Worm (Caenorhabditis elegans) whole organism, L4 larva: ENCODE results near the gene gtf-2F1.

Experiments used
- F10B5.3 ChIP-seq: sonication (generic microtip); optimal IDR thresholded peaks from 2 replicates; lab custom pipeline; 2016; ENCODE audit warnings: mild to moderate bottlenecking, missing genetic modification characterization, missing compliant biosample characterization
- F37D6.2 ChIP-seq: sonication (generic microtip); optimal IDR thresholded peaks from 2 replicates; lab custom pipeline; 2016; ENCODE audit warnings: mild to moderate bottlenecking, missing genetic modification characterization, missing compliant biosample characterization
- Y5F2A.4 ChIP-seq: fragments of 200-800 bp; sonication (Bioruptor generic); optimal IDR thresholded peaks from 2 replicates; lab custom pipeline; 2018; ENCODE audit warnings: mild to moderate bottlenecking, missing genetic modification characterization, missing compliant biosample characterization
- ZK337.2 ChIP-seq: fragments of 200-800 bp; sonication (Bioruptor generic); IDR thresholded peaks from 2 replicates; pipeline ENCODE4 v1.3.6; 2022; ENCODE audit warnings: missing genetic modification reagents, missing genetic modification characterization, missing compliant biosample characterization
- ZK546.5 ChIP-seq, 2 experiments: sonication (generic microtip); optimal IDR thresholded peaks; 2 replicates each; lab custom pipeline; 2017; ENCODE audit warnings: missing biosample characterization in 2 of 2, missing genetic modification characterization in 2 of 2
- aha-1 ChIP-seq: fragments of 150-350 bp; peaks from one replicate; lab custom pipeline; 2014; ENCODE audit warnings: missing biosample characterization, missing genetic modification characterization
- aly-2 ChIP-seq: sonication (generic microtip); optimal IDR thresholded peaks from 2 replicates; lab custom pipeline; 2018; ENCODE audit warnings: missing biosample characterization, missing genetic modification characterization
- arid-1 ChIP-seq: fragments of 200-800 bp; sonication (Bioruptor generic); conservative IDR thresholded peaks from 2 replicates; pipeline ENCODE4 v1.3.6; 2022; ENCODE audit warnings: missing genetic modification reagents, missing genetic modification characterization, missing compliant biosample characterization
- ceh-20 ChIP-seq: fragments of 200-800 bp; sonication (Bioruptor generic); IDR thresholded peaks from 2 replicates; pipeline ENCODE4 v1.3.6; 2022; ENCODE audit warnings: missing genetic modification reagents, missing genetic modification characterization, missing compliant biosample characterization
- ceh-28 ChIP-seq: fragments of 150-350 bp; optimal IDR thresholded peaks from 2 replicates; lab custom pipeline; 2014; ENCODE audit warnings: missing biosample characterization, missing genetic modification reagents, missing genetic modification characterization
- ceh-62 ChIP-seq: sonication (generic microtip); optimal IDR thresholded peaks from 2 replicates; lab custom pipeline; 2017; ENCODE audit warnings: missing biosample characterization, missing genetic modification characterization
- ceh-82 ChIP-seq: sonication (generic microtip); optimal IDR thresholded peaks from 2 replicates; lab custom pipeline; 2017; ENCODE audit warnings: missing biosample characterization, missing genetic modification characterization
- ctbp-1 ChIP-seq: fragments of 200-800 bp; sonication (Bioruptor generic); IDR thresholded peaks from 2 replicates; pipeline ENCODE4 v1.3.6; 2022; ENCODE audit warnings: missing genetic modification reagents, missing genetic modification characterization, missing compliant biosample characterization
- daf-16 ChIP-seq, 3 experiments: sonication (generic microtip); optimal IDR thresholded peaks; 2 replicates each; lab custom pipeline; 2016 to 2017; ENCODE audit warnings: missing genetic modification characterization in 3 of 3, missing genetic modification reagents in 3 of 3, mild to moderate bottlenecking in 2 of 3, missing compliant biosample characterization in 2 of 3, missing biosample characterization in 1 of 3, moderate library complexity in 1 of 3
- daf-19 ChIP-seq: fragments of 200-800 bp; sonication (Bioruptor generic); conservative IDR thresholded peaks from 2 replicates; pipeline ENCODE4 v1.3.6; 2022; ENCODE audit warnings: missing genetic modification characterization, missing compliant biosample characterization
- dmd-6 ChIP-seq: fragments of 200-800 bp; sonication (Bioruptor generic); IDR thresholded peaks from 2 replicates; pipeline ENCODE4 v1.3.6; 2022; ENCODE audit warnings: missing genetic modification reagents, missing genetic modification characterization, missing compliant biosample characterization
- dmd-8 ChIP-seq: fragments of 200-800 bp; sonication (Bioruptor generic); IDR thresholded peaks from 2 replicates; pipeline ENCODE4 v1.3.6; 2022; ENCODE audit warnings: missing genetic modification characterization, missing compliant biosample characterization
- dmd-9 ChIP-seq: fragments of 200-800 bp; sonication (Bioruptor generic); IDR thresholded peaks from 2 replicates; pipeline ENCODE4 v1.3.6; 2022; ENCODE audit warnings: missing genetic modification reagents, missing genetic modification characterization, missing compliant biosample characterization
- egl-27 ChIP-seq: sonication (generic microtip); optimal IDR thresholded peaks from 3 replicates; lab custom pipeline; 2017; ENCODE audit warnings: missing biosample characterization, missing genetic modification reagents, missing genetic modification characterization
- egl-43 ChIP-seq: fragments of 200-800 bp; sonication (Bioruptor generic); IDR thresholded peaks from 2 replicates; pipeline ENCODE4 v1.3.6; 2022; ENCODE audit warnings: missing genetic modification reagents, missing genetic modification characterization, missing compliant biosample characterization
- fkh-10 ChIP-seq: fragments of 150-350 bp; optimal IDR thresholded peaks from 2 replicates; lab custom pipeline; 2014; ENCODE audit warnings: missing biosample characterization, missing genetic modification reagents, missing genetic modification characterization
- hif-1 ChIP-seq, 2 experiments: sonication (generic microtip); optimal IDR thresholded peaks; 2 replicates each; lab custom pipeline; 2016 to 2017; ENCODE audit warnings: missing compliant biosample characterization in 2 of 2, missing genetic modification characterization in 2 of 2, missing genetic modification reagents in 2 of 2, missing genotype in 2 of 2, mild to moderate bottlenecking in 1 of 2
- hlh-30 ChIP-seq: sonication (generic microtip); optimal IDR thresholded peaks from 2 replicates; lab custom pipeline; 2017; ENCODE audit warnings: antibody characterized with exemption, mild to moderate bottlenecking, missing genetic modification characterization, missing compliant biosample characterization; ENCODE audit not compliant: insufficient read depth
- hmg-1.1 ChIP-seq: fragments of 200-800 bp; sonication (Bioruptor generic); IDR thresholded peaks from 2 replicates; pipeline ENCODE4 v1.3.6; 2022; ENCODE audit warnings: missing genetic modification reagents, missing genetic modification characterization, missing compliant biosample characterization
- jun-1 ChIP-seq: fragments of 150-350 bp; optimal IDR thresholded peaks from 2 replicates; lab custom pipeline; 2014; ENCODE audit warnings: missing biosample characterization, missing genetic modification reagents, missing genetic modification characterization
- lim-7 ChIP-seq: fragments of 200-800 bp; sonication (Bioruptor generic); IDR thresholded peaks from 2 replicates; pipeline ENCODE4 v1.3.6; 2022; ENCODE audit warnings: missing genetic modification characterization, missing compliant biosample characterization
- lin-13 ChIP-seq: fragments of 150-350 bp; optimal IDR thresholded peaks from 2 replicates; lab custom pipeline; 2014; ENCODE audit warnings: missing biosample characterization, missing genetic modification reagents, missing genetic modification characterization
- lin-15B ChIP-seq: fragments of 150-350 bp; sonication (generic microtip); optimal IDR thresholded peaks from 3 replicates; lab custom pipeline; 2014; ENCODE audit warnings: missing biosample characterization, missing genetic modification characterization
- lin-29 ChIP-seq: fragments of 200-800 bp; sonication (Bioruptor generic); IDR thresholded peaks from 2 replicates; pipeline ENCODE4 v1.3.6; 2022; ENCODE audit warnings: missing genetic modification reagents, missing genetic modification characterization, missing compliant biosample characterization
- lir-3 ChIP-seq: sonication (generic microtip); optimal IDR thresholded peaks from 2 replicates; lab custom pipeline; 2016; ENCODE audit warnings: mild to moderate bottlenecking, missing genetic modification characterization, missing compliant biosample characterization
- lsy-2 ChIP-seq, 2 experiments: fragments of 150-350 bp in 1 of 2; sonication (generic microtip) in 1 of 2; optimal IDR thresholded peaks; 2 replicates each; lab custom pipeline; 2014 to 2017; ENCODE audit warnings: missing biosample characterization in 2 of 2, missing genetic modification characterization in 2 of 2
- madf-5 ChIP-seq, 2 experiments: fragments of 200-800 bp; sonication (Bioruptor generic); IDR thresholded peaks; 2 replicates each; pipeline ENCODE4 v1.3.6; 2022; ENCODE audit warnings: missing compliant biosample characterization in 2 of 2, missing genetic modification characterization in 2 of 2
- madf-9 ChIP-seq: fragments of 200-800 bp; sonication (Bioruptor generic); conservative IDR thresholded peaks from 2 replicates; pipeline ENCODE4 v1.3.6; 2022; ENCODE audit warnings: missing genetic modification reagents, missing genetic modification characterization, missing compliant biosample characterization
- mxl-2 ChIP-seq: fragments of 200-800 bp; sonication (Bioruptor generic); conservative IDR thresholded peaks from 2 replicates; pipeline ENCODE4 v1.3.6; 2022; ENCODE audit warnings: missing genetic modification reagents, missing genetic modification characterization, missing compliant biosample characterization
- nhr-11 ChIP-seq: fragments of 150-350 bp; optimal IDR thresholded peaks from 2 replicates; lab custom pipeline; 2014; ENCODE audit warnings: missing biosample characterization, missing genetic modification characterization
- nhr-42 ChIP-seq: fragments of 200-800 bp; sonication (Bioruptor generic); IDR thresholded peaks from 2 replicates; pipeline ENCODE4 v1.3.6; 2022; ENCODE audit warnings: missing genetic modification characterization, missing compliant biosample characterization
- nhr-48 ChIP-seq: sonication (generic microtip); optimal IDR thresholded peaks from 2 replicates; lab custom pipeline; 2016; ENCODE audit warnings: mild to moderate bottlenecking, missing genetic modification characterization, missing compliant biosample characterization
- nhr-6 ChIP-seq: fragments of 150-350 bp; optimal IDR thresholded peaks from 2 replicates; lab custom pipeline; 2014; ENCODE audit warnings: missing biosample characterization, missing genetic modification characterization
- pha-4 ChIP-seq, 2 experiments: fragments of 150-350 bp in 1 of 2; fragments of 200-800 bp in 1 of 2; sonication (Bioruptor generic) in 1 of 2; IDR thresholded peaks in 1 of 2; optimal IDR thresholded peaks in 1 of 2; 2 replicates each; pipeline versions ENCODE4 v1.3.6 to Lab custom; 2014 to 2022; ENCODE audit warnings: missing genetic modification characterization in 2 of 2, missing genetic modification reagents in 2 of 2, missing biosample characterization in 1 of 2, missing compliant biosample characterization in 1 of 2
- php-3 ChIP-seq: fragments of 200-800 bp; sonication (Bioruptor generic); IDR thresholded peaks from 2 replicates; pipeline ENCODE4 v1.3.6; 2022; ENCODE audit warnings: missing genetic modification reagents, missing genetic modification characterization, missing compliant biosample characterization
- sdz-12 ChIP-seq: fragments of 200-800 bp; sonication (Bioruptor generic); optimal IDR thresholded peaks from 2 replicates; lab custom pipeline; 2018; ENCODE audit warnings: mild to moderate bottlenecking, missing genetic modification characterization, missing compliant biosample characterization
- snpc-1.2 ChIP-seq: fragments of 200-800 bp; sonication (Bioruptor generic); IDR thresholded peaks from 2 replicates; pipeline ENCODE4 v1.3.6; 2022; ENCODE audit warnings: missing genetic modification reagents, missing genetic modification characterization, missing compliant biosample characterization
- snpc-4 ChIP-seq: fragments of 150-350 bp; optimal IDR thresholded peaks from 2 replicates; lab custom pipeline; 2014; ENCODE audit warnings: missing biosample characterization, missing genetic modification characterization
- unc-130 ChIP-seq: sonication (generic microtip); optimal IDR thresholded peaks from 2 replicates; lab custom pipeline; 2016; ENCODE audit warnings: missing genetic modification reagents, missing genetic modification characterization, missing compliant biosample characterization
- unc-62 ChIP-seq, 3 experiments: fragments of 150-350 bp in 1 of 3; sonication (generic microtip); optimal IDR thresholded peaks in 2 of 3; peaks in 1 of 3; 1 replicate in 1 of 3; 2 replicates in 2 of 3; lab custom pipeline; 2014 to 2017; ENCODE audit warnings: missing biosample characterization in 3 of 3, missing genetic modification characterization in 3 of 3, missing genetic modification reagents in 3 of 3, missing genotype in 1 of 3
- zag-1 ChIP-seq: fragments of 150-350 bp; optimal IDR thresholded peaks from 2 replicates; lab custom pipeline; 2014; ENCODE audit warnings: missing biosample characterization, missing genetic modification characterization
- zfp-2 ChIP-seq: sonication (generic microtip); optimal IDR thresholded peaks from 2 replicates; lab custom pipeline; 2016; ENCODE audit warnings: mild to moderate bottlenecking, missing genetic modification characterization, missing compliant biosample characterization
- ztf-11 ChIP-seq: fragments of 150-350 bp; optimal IDR thresholded peaks from 2 replicates; lab custom pipeline; 2014; ENCODE audit warnings: missing biosample characterization, missing genetic modification characterization
- ztf-7 ChIP-seq: fragments of 150-350 bp; optimal IDR thresholded peaks from 2 replicates; lab custom pipeline; 2014; ENCODE audit warnings: missing biosample characterization, missing genetic modification characterization

Gene gtf-2F1

DNA sequence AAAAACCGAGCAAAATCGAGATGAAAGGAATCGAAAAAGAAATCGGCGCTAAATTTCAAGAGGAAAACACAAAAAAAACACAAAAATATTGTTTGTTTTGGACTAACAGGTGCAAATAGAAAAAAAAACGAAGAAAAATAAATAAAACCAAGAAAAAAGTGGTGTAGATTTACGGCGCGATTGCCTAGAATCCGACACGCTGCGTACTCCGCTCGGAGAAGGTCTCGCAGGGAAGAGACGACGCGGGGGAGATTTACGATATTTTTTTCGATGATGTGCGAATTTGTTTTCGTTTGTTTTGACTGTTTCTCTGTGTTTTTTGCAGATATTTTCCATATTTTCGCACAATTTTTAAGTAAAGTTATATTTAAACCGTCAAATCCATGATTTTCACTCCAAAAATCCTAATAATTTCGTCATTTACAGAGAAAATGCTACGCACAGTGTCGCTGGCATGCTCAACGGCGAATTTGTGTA, 2.1 kb upstream of the gtf-2F1 start, which contains the start of gene sco-1 (continued):
- TF ChIP-seq mxl-2 (GFP tag; lab: Robert Waterston, UW) (0 out of 2 replicates have a peak, but pooled peaks have one; percentile 11), nhr-48 (tag; lab: Kevin White, UChicago) (peak; percentile 70), arid-1 (GFP tag; lab: Robert Waterston, UW) (peak; percentile 68; the same call in 1 of the 2 replicates), daf-16 (GFP tag; optimal IDR thresholded peaks at IDR 0.05; lab: Kevin White, UChicago) (peak in 1 of 2 experiments; percentile 94), daf-16 (tag; optimal IDR thresholded peaks at IDR 0.05; lab: Kevin White, UChicago) (peak; percentile 82), aly-2 (tag; lab: Kevin White, UChicago) (no peak), ceh-82 (tag; lab: Kevin White, UChicago) (no peak), sdz-12 (GFP tag; lab: Kevin White, UChicago) (peak; percentile 80), zag-1 (peak; percentile 42), lin-15B (tag; lab: Kevin White, UChicago) (peak; percentile 83), ZK337.2 (GFP tag; lab: Robert Waterston, UW) (peak; percentile 96), hlh-30 (tag; lab: Kevin White, UChicago) (peak; percentile 91), madf-5 (GFP tag; IDR thresholded peaks at IDR 0.05; lab: Robert Waterston, UW) (0 out of 4 replicates have a peak, but pooled peaks of 1 of the 2 experiments have one; percentile 4), lin-13 (GFP tag; lab: Kevin White, UChicago) (peak; percentile 93), jun-1 (tag; lab: Kevin White, UChicago) (peak; percentile 85), hmg-1.1 (peak; percentile 84), dmd-9 (GFP tag; lab: Robert Waterston, UW) (peak; percentile 94), dmd-8 (GFP tag; lab: Robert Waterston, UW) (no peak), ceh-62 (tag; lab: Kevin White, UChicago) (no peak), nhr-11 (tag; lab: Kevin White, UChicago) (peak; percentile 90), Y5F2A.4 (GFP tag; lab: Kevin White, UChicago) (no peak), nhr-42 (GFP tag; lab: Robert Waterston, UW) (peak; percentile 91), ztf-11 (tag; lab: Kevin White, UChicago) (no peak), ctbp-1 (GFP tag; lab: Robert Waterston, UW) (peak; percentile 88), unc-62 (GFP tag; optimal IDR thresholded peaks at IDR 0.05 in 1 of 2; lab: Kevin White, UChicago) (peak in 1 of 2 experiments; percentile 38), unc-62 (tag; optimal IDR thresholded peaks at IDR 0.05; lab: Kevin White, UChicago) (no peak), F10B5.3 (tag; lab: Kevin White, UChicago) (no peak), daf-19 (no peak), nhr-6 (tag; lab: Kevin White, UChicago) (peak; percentile 91), ztf-7 (peak; percentile 85), egl-27 (tag; lab: Kevin White, UChicago) (no peak), F37D6.2 (peak; percentile 87), php-3 (peak; percentile 88), aha-1 (tag; lab: Kevin White, UChicago) (peak; percentile 93), lin-29 (GFP tag; lab: Robert Waterston, UW) (peak; percentile 89), dmd-6 (GFP tag; lab: Robert Waterston, UW) (peak; percentile 95), ceh-28 (tag; lab: Kevin White, UChicago) (no peak), hif-1 (tag; optimal IDR thresholded peaks at IDR 0.05; lab: Kevin White, UChicago) (peak in 1 of 2 experiments; percentile 95), fkh-10 (GFP tag; lab: Kevin White, UChicago) (peak; percentile 97), madf-9 (peak; percentile 91), unc-130 (GFP tag; lab: Kevin White, UChicago) (peak; percentile 92), lim-7 (GFP tag; lab: Robert Waterston, UW) (0 out of 2 replicates have a peak, but pooled peaks have one; percentile 34), pha-4 (GFP tag; IDR thresholded peaks at IDR 0.05; lab: Robert Waterston, UW) (peak; percentile 87), pha-4 (tag; optimal IDR thresholded peaks at IDR 0.05; lab: Kevin White, UChicago) (peak; percentile 82), lsy-2 (tag; optimal IDR thresholded peaks at IDR 0.05; lab: Kevin White, UChicago) (peak; percentile 80 to 97), zfp-2 (peak; percentile 75), snpc-1.2 (GFP tag; lab: Robert Waterston, UW) (0 out of 2 replicates have a peak, but pooled peaks have one; percentile 16), snpc-4 (tag; lab: Kevin White, UChicago) (peak; percentile 60), lir-3 (peak; percentile 24), egl-43 (GFP tag; lab: Robert Waterston, UW) (peak; percentile 86), ceh-20 (peak; percentile 94), ZK546.5 (tag; optimal IDR thresholded peaks at IDR 0.05; lab: Kevin White, UChicago) (no peak)
